Fruit fly (Drosophila melanogaster): ENCODE data around the gene CG5039.
A peak's percentile ranks its signal among the peaks of the same experiment; 100 is the strongest.

CG5039 gene

dm6 chr3R:25633865-25634460 is 44.5 kb upstream of the CG5039 start:
- TF ChIP-seq Vsx2 (GFP tag; optimal IDR thresholded peaks at IDR 0.05; ENCODE audit: partially characterized antibody) (no peak), foxo (GFP tag; optimal IDR thresholded peaks at IDR 0.05) (peak in 1 of 2 experiments; percentile 87), CG9705 (GFP tag; optimal IDR thresholded peaks at IDR 0.05) (peak; percentile 67), sv (GFP tag; optimal IDR thresholded peaks at IDR 0.05) (no peak), Mio (GFP tag; optimal IDR thresholded peaks at IDR 0.05) (no peak), GATAd (GFP tag; optimal IDR thresholded peaks at IDR 0.05) (no peak), HLH106 (tag; optimal IDR thresholded peaks at IDR 0.05) (peak; percentile 89), Abd-B (GFP tag; optimal IDR thresholded peaks at IDR 0.05) (no peak), woc (GFP tag; optimal IDR thresholded peaks at IDR 0.05) (peak; percentile 78), dmrt93B (GFP tag; optimal IDR thresholded peaks at IDR 0.05) (peak; percentile 67), Hnf4 (GFP tag; optimal IDR thresholded peaks at IDR 0.05) (peak; percentile 84), dsf (GFP tag; optimal IDR thresholded peaks at IDR 0.05; ENCODE audit: borderline replicate concordance) (no peak), dl (GFP tag; optimal IDR thresholded peaks at IDR 0.05; ENCODE audit: insufficient read depth in 1 of 2, partially characterized antibody in 2 of 2) (no peak), pan (optimal IDR thresholded peaks at IDR 0.05) (no peak), Jra (GFP tag; optimal IDR thresholded peaks at IDR 0.05) (no peak), usp (GFP tag; optimal IDR thresholded peaks at IDR 0.05) (no peak), Sp1 (GFP tag; optimal IDR thresholded peaks at IDR 0.05) (peak; percentile 86), CrebA (GFP tag; optimal IDR thresholded peaks at IDR 0.05; ENCODE audit: borderline replicate concordance) (no peak), jim (GFP tag; optimal IDR thresholded peaks at IDR 0.05) (no peak), Rel (GFP tag; optimal IDR thresholded peaks at IDR 0.05) (peak; percentile 57), Rel (tag; optimal IDR thresholded peaks at IDR 0.05) (peak; percentile 61), psq (GFP tag; optimal IDR thresholded peaks at IDR 0.05) (peak; percentile 75), Hr78 (GFP tag; optimal IDR thresholded peaks at IDR 0.05) (no peak), lola (GFP tag; optimal IDR thresholded peaks at IDR 0.05) (no peak), tai (GFP tag; optimal IDR thresholded peaks at IDR 0.05) (no peak), h (GFP tag; optimal IDR thresholded peaks at IDR 0.05) (peak; percentile 88), Dfd (GFP tag; optimal IDR thresholded peaks at IDR 0.05) (no peak), fru (GFP tag; optimal IDR thresholded peaks at IDR 0.05) (peak; percentile 90), N (GFP tag; optimal IDR thresholded peaks at IDR 0.05) (no peak), brk (GFP tag; optimal IDR thresholded peaks at IDR 0.05) (peak; percentile 57), OdsH (GFP tag; optimal IDR thresholded peaks at IDR 0.05) (peak; percentile 87), sage (GFP tag; optimal IDR thresholded peaks at IDR 0.05) (peak; percentile 72), Dif (GFP tag; optimal IDR thresholded peaks at IDR 0.05; ENCODE audit: partially characterized antibody) (no peak), Myc (optimal IDR thresholded peaks at IDR 0.05) (no peak), br (GFP tag; optimal IDR thresholded peaks at IDR 0.05) (peak; percentile 86), ey (GFP tag; optimal IDR thresholded peaks at IDR 0.05) (peak; percentile 89), CG32264 (GFP tag; optimal IDR thresholded peaks at IDR 0.05) (peak; percentile 70), rgr (GFP tag; optimal IDR thresholded peaks at IDR 0.05) (peak; percentile 87), Hr83 (GFP tag; optimal IDR thresholded peaks at IDR 0.05; ENCODE audit: poor library complexity, severe bottlenecking) (no peak)

- TF ChIP-seq N (GFP tag; optimal IDR thresholded peaks at IDR 0.05): no peak
- TF ChIP-seq Rel (GFP tag; optimal IDR thresholded peaks at IDR 0.05): peak; percentile 26
- peak; percentile 21 for TF ChIP-seq Rel (tag; optimal IDR thresholded peaks at IDR 0.05)
- TF ChIP-seq OdsH (GFP tag; optimal IDR thresholded peaks at IDR 0.05): peak; percentile 79
- peak; percentile 43 for TF ChIP-seq CG9705 (GFP tag; optimal IDR thresholded peaks at IDR 0.05)
- no peak for TF ChIP-seq Dfd (GFP tag; optimal IDR thresholded peaks at IDR 0.05)
- TF ChIP-seq HLH106 (tag; optimal IDR thresholded peaks at IDR 0.05): peak; percentile 67
- TF ChIP-seq fru (GFP tag; optimal IDR thresholded peaks at IDR 0.05): peak; percentile 77
- peak; percentile 93 for TF ChIP-seq woc (GFP tag; optimal IDR thresholded peaks at IDR 0.05)
- no peak for TF ChIP-seq Jra (GFP tag; optimal IDR thresholded peaks at IDR 0.05)
- TF ChIP-seq lola (GFP tag; optimal IDR thresholded peaks at IDR 0.05): no peak
- TF ChIP-seq psq (GFP tag; optimal IDR thresholded peaks at IDR 0.05): peak; percentile 60
- TF ChIP-seq jim (GFP tag; optimal IDR thresholded peaks at IDR 0.05): no peak
- TF ChIP-seq Hr78 (GFP tag; optimal IDR thresholded peaks at IDR 0.05): no peak
- no peak for TF ChIP-seq Vsx2 (GFP tag; optimal IDR thresholded peaks at IDR 0.05; ENCODE audit: partially characterized antibody)
- TF ChIP-seq dl (GFP tag; optimal IDR thresholded peaks at IDR 0.05; ENCODE audit: insufficient read depth in 1 of 2, partially characterized antibody in 2 of 2): no peak
- peak; percentile 24 for TF ChIP-seq Hnf4 (GFP tag; optimal IDR thresholded peaks at IDR 0.05)
- no peak for TF ChIP-seq dsf (GFP tag; optimal IDR thresholded peaks at IDR 0.05; ENCODE audit: borderline replicate concordance)
- TF ChIP-seq br (GFP tag; optimal IDR thresholded peaks at IDR 0.05): peak; percentile 68
- peak; percentile 83 for TF ChIP-seq h (GFP tag; optimal IDR thresholded peaks at IDR 0.05)
- peak; percentile 64 for TF ChIP-seq Dif (GFP tag; optimal IDR thresholded peaks at IDR 0.05; ENCODE audit: partially characterized antibody)
- TF ChIP-seq sv (GFP tag; optimal IDR thresholded peaks at IDR 0.05): peak; percentile 8
- TF ChIP-seq GATAd (GFP tag; optimal IDR thresholded peaks at IDR 0.05): no peak
- peak; percentile 12 for TF ChIP-seq CG32264 (GFP tag; optimal IDR thresholded peaks at IDR 0.05)
- TF ChIP-seq usp (GFP tag; optimal IDR thresholded peaks at IDR 0.05): no peak
- TF ChIP-seq pan (optimal IDR thresholded peaks at IDR 0.05): peak; percentile 61
- no peak for TF ChIP-seq Myc (optimal IDR thresholded peaks at IDR 0.05)
- TF ChIP-seq brk (GFP tag; optimal IDR thresholded peaks at IDR 0.05): peak; percentile 52
- no peak for TF ChIP-seq tai (GFP tag; optimal IDR thresholded peaks at IDR 0.05)
- peak; percentile 51 for TF ChIP-seq dmrt93B (GFP tag; optimal IDR thresholded peaks at IDR 0.05)
- peak; percentile 68 for TF ChIP-seq sage (GFP tag; optimal IDR thresholded peaks at IDR 0.05)
- TF ChIP-seq foxo (GFP tag; optimal IDR thresholded peaks at IDR 0.05): peak in 1 of 2 experiments; percentile 80
- TF ChIP-seq Abd-B (GFP tag; optimal IDR thresholded peaks at IDR 0.05): no peak
- TF ChIP-seq CrebA (GFP tag; optimal IDR thresholded peaks at IDR 0.05; ENCODE audit: borderline replicate concordance): no peak
- TF ChIP-seq rgr (GFP tag; optimal IDR thresholded peaks at IDR 0.05): peak; percentile 61
- TF ChIP-seq ey (GFP tag; optimal IDR thresholded peaks at IDR 0.05): peak; percentile 71
- peak; percentile 78 for TF ChIP-seq Sp1 (GFP tag; optimal IDR thresholded peaks at IDR 0.05)
- peak; percentile 20 for TF ChIP-seq Hr83 (GFP tag; optimal IDR thresholded peaks at IDR 0.05; ENCODE audit: poor library complexity, severe bottlenecking)
Measured at dm6 chr3R:25637294-25638174, 40.9 kb upstream of the CG5039 start, which contains the start of gene jigr1. Gene jigr1, plus strand, starts transcription at chr3R:25637843.

Measured in whole organism, wandering third instar larva.